Worm (Caenorhabditis elegans): ENCODE results near the gene C01G10.7.

C01G10.7 gene

DNA sequence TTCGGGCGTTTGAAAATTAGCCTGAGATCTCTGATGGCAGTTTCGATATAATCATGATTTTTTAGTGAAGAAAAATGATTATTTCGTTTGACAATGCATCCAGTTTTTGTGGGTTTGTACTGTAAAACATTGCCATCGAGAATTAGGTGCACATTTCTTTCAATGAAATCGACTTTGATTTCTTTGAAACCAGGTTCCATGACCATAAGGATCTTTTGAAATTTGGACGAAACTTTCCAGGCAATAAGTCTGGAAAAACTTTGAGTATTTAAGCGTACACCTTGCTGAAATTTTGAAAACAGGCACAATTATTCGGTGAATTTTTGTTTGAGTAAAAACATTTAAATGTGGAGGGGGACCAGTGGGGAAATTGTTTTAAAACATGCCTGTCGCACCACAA, 33.8 kb upstream of the C01G10.7 start:
- no peak for TF ChIP-seq snpc-3.4 (tag; optimal IDR thresholded peaks at IDR 0.05)
- TF ChIP-seq aptf-3 (GFP tag; IDR thresholded peaks at IDR 0.05), result no peak
- TF ChIP-seq D2030.7 (GFP tag; IDR thresholded peaks at IDR 0.05), result no peak
- no peak for TF ChIP-seq tbp1 (GFP tag; optimal IDR thresholded peaks at IDR 0.05)
- TF ChIP-seq chd-7 (tag; optimal IDR thresholded peaks at IDR 0.05), result no peak
- TF ChIP-seq madf-3 (GFP tag; IDR thresholded peaks at IDR 0.05), result no peak
- no peak for TF ChIP-seq bed-1 (GFP tag; IDR thresholded peaks at IDR 0.05)
- no peak for TF ChIP-seq F23B12.7 (tag; optimal IDR thresholded peaks at IDR 0.05; ENCODE audit: insufficient read depth)
- TF ChIP-seq zfh-2 (GFP tag; conservative IDR thresholded peaks at IDR 0.05), result no peak
- TF ChIP-seq snpc-4 (GFP tag; optimal IDR thresholded peaks at IDR 0.05), result no peak
- no peak for TF ChIP-seq snpc-4 (tag; optimal IDR thresholded peaks at IDR 0.05)
- TF ChIP-seq snpc-1.3 (tag; optimal IDR thresholded peaks at IDR 0.05; ENCODE audit: insufficient read depth), result no peak
- no peak for TF ChIP-seq C17E4.6 (GFP tag; IDR thresholded peaks at IDR 0.05)
- no peak for TF ChIP-seq nfyb-1 (GFP tag; IDR thresholded peaks at IDR 0.05)
- no peak for TF ChIP-seq him-1 (tag; optimal IDR thresholded peaks at IDR 0.05)
- TF ChIP-seq ceh-91 (GFP tag; IDR thresholded peaks at IDR 0.05), result no peak
- TF ChIP-seq K11D2.4 (GFP tag; IDR thresholded peaks at IDR 0.05), result no peak

DNA sequence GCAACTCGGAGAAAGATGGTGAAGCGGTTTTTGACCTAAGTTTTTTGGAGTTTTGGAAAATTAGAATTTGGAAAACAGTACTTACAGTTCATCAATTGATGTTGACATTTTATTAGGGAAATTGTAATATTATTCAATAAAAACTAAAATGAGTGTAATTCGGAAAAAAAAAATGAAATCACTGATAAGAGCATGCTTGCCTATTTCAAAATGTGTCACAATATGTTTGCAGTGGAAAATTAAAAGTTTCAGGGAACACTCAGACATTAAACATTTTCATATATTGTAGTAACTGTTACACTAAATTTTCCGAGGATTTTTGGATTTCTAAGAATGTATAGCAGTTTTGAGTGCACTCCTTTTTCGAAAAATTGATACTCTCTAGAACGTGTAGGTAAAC, 33.2 kb upstream of the C01G10.7 start, which contains the start of the genes fbxa-82 and C25D7.5:
fbxa-82 (minus strand) TSS at position 163 of the 400 bp plus-strand sequence.
C25D7.5 (plus strand) TSS at position 283 of the 400 bp plus-strand sequence.
- TF ChIP-seq cebp-1 (GFP tag; IDR thresholded peaks at IDR 0.05) (0 out of 2 replicates have a peak, but pooled peaks have one; percentile 26), cebp-1 (tag; optimal IDR thresholded peaks at IDR 0.05) (no peak), madf-8 (GFP tag; conservative IDR thresholded peaks at IDR 0.05) (no peak)

DNA sequence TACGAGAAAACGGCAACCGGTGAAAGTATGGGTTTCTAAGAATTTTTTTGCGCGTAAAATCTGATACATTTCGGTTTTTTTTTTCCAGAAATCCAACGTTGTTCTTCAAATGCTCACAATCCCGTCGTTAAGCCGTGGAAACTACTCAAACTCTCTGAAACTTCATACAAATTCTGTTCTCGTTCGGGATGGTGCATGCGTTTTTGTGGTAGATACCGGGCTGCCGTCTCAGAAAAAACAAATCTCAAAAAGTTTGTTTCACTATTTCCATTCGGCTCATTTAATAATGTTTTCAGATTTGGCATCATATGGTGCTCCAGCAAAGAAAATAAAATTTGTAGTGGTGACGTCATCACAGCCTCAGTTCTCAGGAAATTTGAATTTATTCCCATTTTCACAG, 30.8 kb upstream of the C01G10.7 start:
- TF ChIP-seq nhr-179 (tag; optimal IDR thresholded peaks at IDR 0.05) (no peak), hsf-1 (GFP tag; IDR thresholded peaks at IDR 0.05) (no peak), die-1 (tag; optimal IDR thresholded peaks at IDR 0.05) (no peak), hmg-20 (GFP tag; IDR thresholded peaks at IDR 0.05) (no peak), C06A6.2 (GFP tag; conservative IDR thresholded peaks at IDR 0.05) (no peak), B0035.1 (tag; optimal IDR thresholded peaks at IDR 0.05) (no peak)

DNA sequence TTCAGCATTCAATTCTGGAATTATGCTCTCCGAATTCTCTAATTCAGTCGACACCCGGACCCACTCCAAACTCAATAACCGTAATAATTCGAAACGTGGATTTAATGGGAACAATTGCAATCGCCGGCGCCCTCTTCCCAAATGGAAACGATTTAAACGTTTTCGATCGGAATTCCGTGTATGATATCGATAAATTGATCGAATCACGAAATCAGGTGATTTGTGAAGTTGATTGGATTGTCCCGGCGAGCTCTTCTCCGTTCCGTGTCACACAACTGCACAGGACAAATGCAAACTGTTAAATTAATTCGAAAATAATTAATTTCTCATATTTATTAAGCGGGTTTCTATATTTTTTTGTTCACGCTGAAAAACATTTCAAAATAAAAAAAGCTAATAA, 29.7 kb upstream of the C01G10.7 start, which contains the start of gene C25D7.16:
C25D7.16 (plus strand) TSS at position 301 of the 400 bp plus-strand sequence.
- TF ChIP-seq madf-6 (GFP tag; IDR thresholded peaks at IDR 0.05) (peak; percentile 7; the same call in 1 of the 2 replicates), akir-1 (GFP tag; optimal IDR thresholded peaks at IDR 0.05) (no peak), F10E7.11 (tag; optimal IDR thresholded peaks at IDR 0.05) (no peak), fkh-3 (tag; optimal IDR thresholded peaks at IDR 0.05) (no peak)

DNA sequence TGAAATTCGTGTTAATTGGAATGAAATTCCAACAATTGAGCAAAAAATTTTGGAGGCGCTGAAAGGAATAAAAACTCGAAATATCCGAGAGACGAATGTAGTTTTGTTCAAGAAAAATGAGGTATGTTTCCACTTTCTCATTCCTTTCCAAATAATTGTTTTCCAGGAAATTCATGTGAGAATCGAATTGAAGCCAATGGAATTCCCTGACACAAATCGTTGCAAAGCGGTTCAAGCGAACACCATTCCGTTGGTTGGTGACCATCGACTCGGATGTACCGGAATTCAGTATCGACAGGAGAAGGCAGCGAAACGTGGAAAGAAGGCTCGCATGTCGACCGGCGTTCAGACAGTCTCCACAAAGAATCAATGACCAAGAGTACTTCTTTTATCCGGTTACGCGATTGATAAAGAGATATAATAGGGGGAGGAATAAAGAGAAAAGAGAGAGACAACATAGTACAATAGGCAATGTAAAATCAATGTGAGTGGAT, 29.2 kb upstream of the C01G10.7 start:
- peak; percentile 12 for TF ChIP-seq lin-54 (GFP tag; optimal IDR thresholded peaks at IDR 0.05)
- peak; percentile 59 for TF ChIP-seq madf-6 (GFP tag; IDR thresholded peaks at IDR 0.05)
- TF ChIP-seq egl-18 (GFP tag; IDR thresholded peaks at IDR 0.05), result no peak
- TF ChIP-seq lsy-27 (tag; optimal IDR thresholded peaks at IDR 0.05; ENCODE audit: borderline replicate concordance, insufficient read depth), result no peak
- no peak for TF ChIP-seq Y95B8A.8 (GFP tag; IDR thresholded peaks at IDR 0.05)
- TF ChIP-seq gei-17 (GFP tag; optimal IDR thresholded peaks at IDR 0.05), result no peak
- TF ChIP-seq Y56A3A.18 (GFP tag; IDR thresholded peaks at IDR 0.05), result no peak
- TF ChIP-seq B0336.3 (GFP tag; IDR thresholded peaks at IDR 0.05), result peak; percentile 61
- peak; percentile 76 for TF ChIP-seq lin-26 (GFP tag; IDR thresholded peaks at IDR 0.05)
- no peak for TF ChIP-seq sea-2 (GFP tag; IDR thresholded peaks at IDR 0.05)
- no peak for TF ChIP-seq sptf-2 (GFP tag; optimal IDR thresholded peaks at IDR 0.05)
- no peak for TF ChIP-seq mcd-1 (GFP tag; IDR thresholded peaks at IDR 0.05)
- no peak for TF ChIP-seq akir-1 (GFP tag; optimal IDR thresholded peaks at IDR 0.05)
- TF ChIP-seq hsf-1 (GFP tag; IDR thresholded peaks at IDR 0.05), result 0 out of 2 replicates have a peak, but pooled peaks have one; percentile 53
- TF ChIP-seq lag-1 (GFP tag; IDR thresholded peaks at IDR 0.05), result no peak
- TF ChIP-seq F10E7.11 (tag; optimal IDR thresholded peaks at IDR 0.05), result no peak
- no peak for TF ChIP-seq zfh-2 (GFP tag; conservative IDR thresholded peaks at IDR 0.05)

All from whole organism, young adult.